Worm (Caenorhabditis elegans): ENCODE results near the gene Y55F3BL.6.

DNA sequence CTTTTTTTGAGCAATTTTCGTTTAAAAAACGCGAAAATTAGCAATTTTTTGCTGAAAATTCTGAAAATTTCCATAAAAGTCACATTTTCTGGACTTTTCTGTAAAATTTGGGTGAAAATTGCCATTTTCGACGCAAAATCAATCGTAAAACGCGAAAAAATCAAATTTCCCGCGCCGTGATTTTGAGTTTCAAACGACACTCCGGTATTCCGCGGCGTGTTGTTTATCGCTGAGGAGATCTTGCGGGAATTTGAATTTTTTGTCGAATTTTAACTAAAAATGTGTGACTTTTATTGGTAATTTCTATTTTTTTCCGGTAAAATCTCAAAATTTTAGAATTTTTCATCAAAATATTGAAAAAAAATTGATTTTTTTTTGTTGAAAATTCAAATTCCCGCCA is 5.7 kb downstream of the Y55F3BL.6 start:
- TF ChIP-seq med-1 (GFP tag; optimal IDR thresholded peaks at IDR 0.05; ENCODE audit: insufficient read depth) (no peak), flt-1 (GFP tag; IDR thresholded peaks at IDR 0.05) (no peak), klf-2 (GFP tag; conservative IDR thresholded peaks at IDR 0.05) (no peak), ztf-23 (GFP tag; IDR thresholded peaks at IDR 0.05) (no peak), cog-1 (tag; optimal IDR thresholded peaks at IDR 0.05) (no peak), T22C8.4 (GFP tag; IDR thresholded peaks at IDR 0.05) (no peak), ztf-29 (GFP tag; IDR thresholded peaks at IDR 0.05) (no peak), tab-1 (GFP tag; IDR thresholded peaks at IDR 0.05) (no peak)

All from whole organism, midembryonic.